Worm (Caenorhabditis elegans) whole organism, midembryonic: ENCODE data around the gene sqv-2.

Experiments
- T22C8.4 ChIP-seq: fragments of 200-800 bp; sonication (Bioruptor generic); IDR thresholded peaks from 2 replicates; pipeline ENCODE4 v1.3.6; 2022; ENCODE audit warnings: missing genetic modification characterization, missing compliant biosample characterization
- flt-1 ChIP-seq: fragments of 200-800 bp; sonication (Bioruptor generic); IDR thresholded peaks from 2 replicates; pipeline ENCODE4 v1.3.6; 2022; ENCODE audit warnings: missing genetic modification characterization, missing compliant biosample characterization
- klf-2 ChIP-seq: fragments of 200-800 bp; sonication (Bioruptor generic); conservative IDR thresholded peaks from 2 replicates; pipeline ENCODE4 v1.3.6; 2022; ENCODE audit warnings: missing genetic modification reagents, missing genetic modification characterization, missing compliant biosample characterization
- tab-1 ChIP-seq: fragments of 200-800 bp; sonication (Bioruptor generic); IDR thresholded peaks from 2 replicates; pipeline ENCODE4 v1.3.6; 2022; ENCODE audit warnings: missing genetic modification characterization, missing compliant biosample characterization

- no peak for TF ChIP-seq tab-1 (GFP tag; lab: Robert Waterston, UW)
- no peak for TF ChIP-seq flt-1 (GFP tag; lab: Robert Waterston, UW)
- no peak for TF ChIP-seq klf-2 (GFP tag; lab: Robert Waterston, UW)
- TF ChIP-seq T22C8.4 = no peak
Measured at ce11 chrII:2920234-2920633, 26.0 kb upstream of the sqv-2 start.
